Worm (Caenorhabditis elegans): ENCODE results near the gene nhr-1.
"Not testable (repeated sequence)": the region's sequence is repeated elsewhere in the genome, so short reads cannot be mapped to it uniquely, and the experiment has no call there.

The nhr-1 gene

ce11 chrX:17528068-17528467 lies 14.2 kb downstream of the nhr-1 start, which contains the start of gene sup-10:
Gene sup-10 (plus strand): TSS chrX:17528344.
- TF ChIP-seq W03F9.2 (tag; optimal IDR thresholded peaks at IDR 0.05) (no peak), dao-5 (tag; optimal IDR thresholded peaks at IDR 0.05) (no peak), him-1 (tag; optimal IDR thresholded peaks at IDR 0.05) (no peak)

DNA sequence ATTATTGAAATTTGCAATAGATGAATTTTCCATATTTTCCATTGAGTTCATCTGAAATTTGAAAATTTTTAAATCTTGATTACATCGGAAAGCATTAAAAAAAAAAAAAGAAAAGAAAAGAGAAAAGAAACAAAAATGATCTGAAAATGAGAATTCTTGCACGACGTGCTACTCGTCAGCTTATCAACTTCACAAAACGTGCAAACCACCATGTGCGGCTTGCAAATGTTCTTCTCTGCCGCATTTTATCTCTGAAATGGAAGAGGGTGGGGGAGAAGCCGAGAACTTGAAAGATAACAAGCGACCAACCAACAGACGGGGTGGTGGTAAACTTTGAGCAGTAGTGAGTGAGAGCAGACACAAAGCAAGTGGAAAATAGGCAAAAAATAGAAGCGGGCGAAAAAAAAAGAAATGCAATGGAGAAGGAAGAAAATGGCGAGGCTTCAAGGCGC lies 20.2 kb downstream of the nhr-1 start, which contains the start of gene F31A3.3:
TSS of gene F31A3.3 (minus strand) at position 51 of the 452 bp plus-strand sequence.
- TF ChIP-seq him-1 (tag; optimal IDR thresholded peaks at IDR 0.05) (no peak), dao-5 (tag; optimal IDR thresholded peaks at IDR 0.05) (no peak), W03F9.2 (tag; optimal IDR thresholded peaks at IDR 0.05) (no peak)

- TF ChIP-seq dao-5 (tag; optimal IDR thresholded peaks at IDR 0.05) (no peak), him-1 (tag; optimal IDR thresholded peaks at IDR 0.05) (no peak), W03F9.2 (tag; optimal IDR thresholded peaks at IDR 0.05) (no peak)
These were observed 21.0 kb downstream of the nhr-1 start for ce11 chrX:17534877-17535276.

- no peak for TF ChIP-seq dao-5 (tag; optimal IDR thresholded peaks at IDR 0.05)
- no peak for TF ChIP-seq W03F9.2 (tag; optimal IDR thresholded peaks at IDR 0.05)
- TF ChIP-seq him-1 (tag; optimal IDR thresholded peaks at IDR 0.05): no peak
These were observed 23.7 kb downstream of the nhr-1 start for ce11 chrX:17537568-17537967.

ce11 chrX:17539968-17540367 lies 26.1 kb downstream of the nhr-1 start:
- TF ChIP-seq W03F9.2 (tag; optimal IDR thresholded peaks at IDR 0.05) (no peak), him-1 (tag; optimal IDR thresholded peaks at IDR 0.05) (no peak), dao-5 (tag; optimal IDR thresholded peaks at IDR 0.05) (no peak)

DNA sequence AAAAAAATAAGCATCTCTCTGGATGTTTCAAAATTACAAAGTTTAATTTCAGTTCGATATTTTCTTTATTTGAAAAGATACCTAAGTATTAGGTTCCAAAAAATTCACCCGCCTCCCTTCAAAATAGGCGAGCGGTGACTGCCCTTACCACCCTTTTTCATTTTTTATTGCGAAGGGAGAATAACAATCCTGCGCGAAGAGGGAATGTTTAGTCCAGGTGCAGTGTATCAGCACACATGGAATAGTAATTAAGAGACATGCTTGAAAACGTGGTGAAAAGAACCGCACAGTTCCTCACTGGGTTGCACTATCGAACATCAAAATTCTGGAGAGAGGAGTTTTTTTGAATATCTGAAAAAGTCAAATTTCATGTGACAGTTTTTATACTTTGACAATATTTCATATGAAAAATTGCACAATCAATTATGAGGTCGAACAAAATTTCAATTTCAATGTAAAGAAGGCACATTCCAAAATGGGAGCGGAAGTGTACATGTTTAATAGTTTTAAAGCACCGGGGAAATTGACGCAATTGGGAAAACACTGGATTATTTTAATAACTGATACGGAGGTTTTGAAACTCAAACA lies 30.6 kb downstream of the nhr-1 start:
- TF ChIP-seq him-1 (tag; optimal IDR thresholded peaks at IDR 0.05) (peak; percentile 91), W03F9.2 (tag; optimal IDR thresholded peaks at IDR 0.05) (peak; percentile 68), dao-5 (tag; optimal IDR thresholded peaks at IDR 0.05) (no peak)

DNA sequence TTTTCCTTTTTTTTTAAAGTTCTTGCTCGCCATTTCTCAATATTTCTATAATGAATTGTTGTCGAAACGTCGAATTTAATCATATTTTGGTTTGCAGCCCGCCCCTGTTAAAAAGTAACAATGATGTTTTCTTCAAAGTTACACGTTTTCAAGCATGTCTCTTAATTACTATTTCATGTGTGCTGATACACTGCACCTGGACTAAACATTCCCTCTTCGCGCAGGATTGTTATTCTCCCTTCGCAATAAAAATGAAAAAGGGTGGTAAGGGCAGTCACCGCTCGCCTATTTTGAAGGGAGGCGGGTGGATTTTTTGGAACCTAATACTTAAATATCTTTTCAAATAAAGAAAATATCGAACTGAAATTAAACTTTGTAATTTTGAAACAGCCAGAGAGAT lies 31.6 kb downstream of the nhr-1 start:
- TF ChIP-seq him-1 (tag; optimal IDR thresholded peaks at IDR 0.05) (peak; percentile 22), W03F9.2 (tag; optimal IDR thresholded peaks at IDR 0.05) (no peak)

- not testable (repeated sequence) for TF ChIP-seq dao-5, him-1, W03F9.2 (tag; optimal IDR thresholded peaks at IDR 0.05)
These were observed 34.7 kb downstream of the nhr-1 start, which contains the start of gene hlh-29 for ce11 chrX:17548539-17548938. Gene hlh-29 (minus strand): TSS chrX:17548639.

- TF ChIP-seq him-1, dao-5, W03F9.2 (tag; optimal IDR thresholded peaks at IDR 0.05): not testable (repeated sequence)
These were observed 36.9 kb downstream of the nhr-1 start, which contains the start of gene hlh-28 for ce11 chrX:17550755-17551154. Gene hlh-28 (plus strand): TSS chrX:17551055.

DNA sequence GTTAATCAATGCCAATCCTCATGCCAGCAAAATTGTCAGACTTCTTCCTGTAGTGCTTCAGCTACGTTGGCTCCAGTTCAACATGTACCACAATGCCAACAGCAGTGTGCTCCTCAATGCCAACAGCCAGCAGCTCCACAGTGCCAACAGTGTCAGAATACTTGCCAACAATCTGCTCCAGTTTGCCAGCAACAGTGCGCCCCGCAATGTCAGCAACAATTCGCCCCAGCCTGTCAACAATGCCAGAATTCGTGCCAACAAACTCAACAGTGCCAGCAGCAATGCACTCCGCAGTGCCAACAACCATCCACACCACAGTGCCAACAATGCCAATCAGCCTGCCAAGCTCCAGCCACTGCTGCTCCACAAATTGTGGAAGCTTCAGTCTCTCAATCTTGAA lies 39.9 kb downstream of the nhr-1 start:
- TF ChIP-seq him-1 (tag; optimal IDR thresholded peaks at IDR 0.05) (no peak), dao-5 (tag; optimal IDR thresholded peaks at IDR 0.05) (no peak), W03F9.2 (tag; optimal IDR thresholded peaks at IDR 0.05) (no peak)

DNA sequence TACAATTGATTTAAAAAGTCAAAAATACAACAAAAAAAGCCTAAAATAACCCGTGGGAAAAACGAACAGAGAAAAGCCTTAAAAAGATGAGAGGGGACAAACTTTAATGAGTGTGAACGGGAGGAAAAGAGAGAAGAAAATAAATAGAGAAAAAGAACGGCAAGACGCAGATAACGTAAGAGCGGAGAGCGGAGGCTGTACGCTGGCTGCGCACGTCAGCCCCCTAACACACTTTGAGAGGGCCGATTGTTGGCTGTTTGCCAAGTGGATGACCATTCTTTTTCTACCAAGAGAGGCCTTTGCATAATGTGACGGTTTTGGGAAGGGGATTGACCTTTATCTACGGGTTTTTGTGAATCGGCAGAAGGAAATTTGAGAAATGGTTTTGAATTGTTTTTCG lies 48.3 kb downstream of the nhr-1 start:
- TF ChIP-seq W03F9.2 (tag; optimal IDR thresholded peaks at IDR 0.05): no peak

ce11 chrX:17563411-17563810 lies 49.5 kb downstream of the nhr-1 start, which contains the start of gene F31A3.5:
Gene F31A3.5 (minus strand): TSS chrX:17563610.
- TF ChIP-seq W03F9.2 (tag; optimal IDR thresholded peaks at IDR 0.05) (no peak), him-1 (tag; optimal IDR thresholded peaks at IDR 0.05) (no peak), dao-5 (tag; optimal IDR thresholded peaks at IDR 0.05) (no peak)

DNA sequence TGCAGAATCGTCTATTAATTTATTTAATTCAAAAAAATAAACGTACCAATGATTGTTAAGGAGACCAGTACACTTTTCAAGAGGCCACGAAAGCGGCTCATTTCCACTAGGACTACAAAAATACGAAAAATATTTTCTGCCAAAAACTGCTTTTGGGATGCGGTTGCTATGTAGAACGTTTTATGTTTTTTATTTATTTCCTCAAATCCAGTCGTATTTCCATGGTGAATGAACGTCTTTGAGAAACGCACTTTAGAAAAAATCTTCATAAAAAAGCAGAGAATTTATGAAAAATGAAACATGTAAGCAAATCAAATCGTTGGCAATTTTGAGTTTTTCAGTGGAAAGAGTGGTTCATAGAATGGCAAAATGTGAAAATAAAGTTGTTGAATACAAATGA lies 53.5 kb downstream of the nhr-1 start, which contains the start of gene F39B3.7:
TSS of gene F39B3.7 (minus strand) at position 101 of the 400 bp plus-strand sequence.
- TF ChIP-seq him-1 (tag; optimal IDR thresholded peaks at IDR 0.05): no peak
- no peak for TF ChIP-seq W03F9.2 (tag; optimal IDR thresholded peaks at IDR 0.05)
- TF ChIP-seq dao-5 (tag; optimal IDR thresholded peaks at IDR 0.05): no peak
